Worm (Caenorhabditis elegans): ENCODE data around the gene srh-136.
A peak's percentile ranks its signal among the peaks of the same experiment; 100 is the strongest.

DNA sequence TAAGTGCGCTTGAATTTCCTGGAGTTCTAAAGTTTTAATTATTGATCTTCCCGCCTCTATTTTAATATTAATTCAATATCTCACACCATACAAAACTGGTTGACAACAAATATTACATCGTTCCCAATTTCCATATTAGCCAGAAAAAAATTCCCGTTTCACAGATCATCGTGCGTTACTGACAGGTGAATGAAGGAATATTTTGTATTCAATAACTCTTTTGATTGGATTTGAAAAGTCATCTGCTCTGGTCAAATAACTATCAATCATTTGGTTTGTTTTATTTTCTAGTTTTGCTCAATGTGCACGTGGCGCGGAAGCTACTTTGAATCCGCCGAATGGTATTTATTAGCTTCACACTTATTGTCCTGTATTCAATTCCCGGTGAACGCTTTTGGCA lies 13.7 kb downstream of the srh-136 start, which contains the start of gene srh-139:
- no peak for TF ChIP-seq R02D3.7 (tag; optimal IDR thresholded peaks at IDR 0.05)
- TF ChIP-seq lin-38 (GFP tag; IDR thresholded peaks at IDR 0.05), result no peak
- peak in 1 of 2 experiments; percentile 11 for TF ChIP-seq unc-62 (GFP tag; optimal IDR thresholded peaks at IDR 0.05 in 1 of 2)
- TF ChIP-seq unc-62 (tag; optimal IDR thresholded peaks at IDR 0.05), result no peak
- no peak for TF ChIP-seq fkh-10 (GFP tag; optimal IDR thresholded peaks at IDR 0.05)
- TF ChIP-seq F26F4.8 (GFP tag; conservative IDR thresholded peaks at IDR 0.05), result no peak

All from whole organism, L4 larva.